Worm (Caenorhabditis elegans): Measurements from ENCODE around the gene gldi-10.

ce11 chrIV:9120220-9120619, 21.2 kb downstream of the gldi-10 start:
- TF ChIP-seq ztf-23 (GFP tag; IDR thresholded peaks at IDR 0.05) = no peak
- TF ChIP-seq klf-2 (GFP tag; conservative IDR thresholded peaks at IDR 0.05) = no peak
- no peak for TF ChIP-seq T22C8.4 (GFP tag; IDR thresholded peaks at IDR 0.05)
- TF ChIP-seq tab-1 (GFP tag; IDR thresholded peaks at IDR 0.05) = no peak
- TF ChIP-seq med-1 (GFP tag; optimal IDR thresholded peaks at IDR 0.05; ENCODE audit: insufficient read depth) = no peak
- TF ChIP-seq ztf-29 (GFP tag; IDR thresholded peaks at IDR 0.05) = no peak
- no peak for TF ChIP-seq flt-1 (GFP tag; IDR thresholded peaks at IDR 0.05)

Measured in whole organism, midembryonic.